Worm (Caenorhabditis elegans) whole organism, mixed stage, embryonic: ENCODE measurements around the gene F26F4.8.

ENCODE experiments used
- blmp-1 ChIP-seq: fragments of 150-350 bp; optimal IDR thresholded peaks from 2 replicates; lab custom pipeline; 2014; ENCODE audit warnings: missing biosample characterization, missing genetic modification characterization
- ceh-39 ChIP-seq: fragments of 150-350 bp; optimal IDR thresholded peaks from 2 replicates; lab custom pipeline; 2014; ENCODE audit warnings: missing biosample characterization, missing genetic modification characterization
- ces-1 ChIP-seq: fragments of 150-350 bp; optimal IDR thresholded peaks from 2 replicates; lab custom pipeline; 2014; ENCODE audit warnings: missing biosample characterization, missing genetic modification reagents, missing genetic modification characterization
- elt-3 ChIP-seq: fragments of 150-350 bp; optimal IDR thresholded peaks from 2 replicates; lab custom pipeline; 2014; ENCODE audit warnings: missing biosample characterization, missing genetic modification characterization
- mep-1 ChIP-seq: fragments of 150-350 bp; optimal IDR thresholded peaks from 2 replicates; lab custom pipeline; 2017; ENCODE audit warnings: missing biosample characterization, missing genetic modification reagents, missing genetic modification characterization, inconsistent platforms
- mls-2 ChIP-seq: sonication (generic microtip); optimal IDR thresholded peaks from 2 replicates; lab custom pipeline; 2016; ENCODE audit warnings: mild to moderate bottlenecking, missing genetic modification characterization, moderate library complexity, missing compliant biosample characterization
- nhr-12 ChIP-seq: fragments of 150-350 bp; optimal IDR thresholded peaks from 2 replicates; lab custom pipeline; 2014; ENCODE audit warnings: missing biosample characterization, missing genetic modification characterization
- nhr-76 ChIP-seq: sonication (generic microtip); optimal IDR thresholded peaks from 2 replicates; lab custom pipeline; 2017; ENCODE audit warnings: missing biosample characterization, missing genetic modification characterization
- pha-4 ChIP-seq: fragments of 150-350 bp; optimal IDR thresholded peaks from 2 replicates; lab custom pipeline; 2018; ENCODE audit warnings: missing biosample characterization, missing genetic modification reagents, missing genetic modification characterization
- snpc-4 ChIP-seq: fragments of 150-350 bp; optimal IDR thresholded peaks from 2 replicates; lab custom pipeline; 2014; ENCODE audit warnings: missing biosample characterization, missing genetic modification characterization
- unc-39 ChIP-seq: fragments of 150-350 bp; optimal IDR thresholded peaks from 2 replicates; lab custom pipeline; 2014; ENCODE audit warnings: missing biosample characterization, missing genetic modification characterization
- unc-62 ChIP-seq: fragments of 150-350 bp; optimal IDR thresholded peaks from 2 replicates; lab custom pipeline; 2014; ENCODE audit warnings: missing biosample characterization, missing genetic modification reagents, missing genetic modification characterization

- TF ChIP-seq nhr-12 (tag; lab: Kevin White, UChicago) (no peak), pha-4 (tag; lab: Kevin White, UChicago) (no peak), blmp-1 (tag; lab: Kevin White, UChicago) (no peak), ces-1 (GFP tag; lab: Kevin White, UChicago) (no peak), unc-62 (GFP tag; lab: Kevin White, UChicago) (no peak), ceh-39 (tag; lab: Kevin White, UChicago) (no peak), nhr-76 (no peak), elt-3 (tag; lab: Kevin White, UChicago) (no peak), mep-1 (no peak), mls-2 (tag; lab: Kevin White, UChicago) (no peak), unc-39 (tag; lab: Kevin White, UChicago) (no peak), snpc-4 (no peak)
Observed at ce11 chrIII:4866762-4867161, 38.5 kb downstream of the F26F4.8 start, which contains the start of gene C35D10.17.
